Worm (Caenorhabditis elegans) whole organism, midembryonic: ENCODE measurements around the gene txt-19.

Experiments
- cog-1 ChIP-seq: sonication (generic microtip); optimal IDR thresholded peaks from 2 replicates; lab custom pipeline; 2016; ENCODE audit warnings: missing genetic modification characterization, missing compliant biosample characterization
- tab-1 ChIP-seq: fragments of 200-800 bp; sonication (Bioruptor generic); IDR thresholded peaks from 2 replicates; pipeline ENCODE4 v1.3.6; 2022; ENCODE audit warnings: missing genetic modification characterization, missing compliant biosample characterization
- ztf-23 ChIP-seq: fragments of 200-800 bp; sonication (Bioruptor generic); IDR thresholded peaks from 2 replicates; pipeline ENCODE4 v1.3.6; 2022; ENCODE audit warnings: missing genetic modification reagents, missing genetic modification characterization, missing compliant biosample characterization

ce11 chrIV:12833698-12834416, 11.8 kb upstream of the txt-19 start:
- TF ChIP-seq tab-1 (GFP tag; lab: Robert Waterston, UW) (no peak), ztf-23 (GFP tag; lab: Robert Waterston, UW) (no peak), cog-1 (tag; lab: Kevin White, UChicago) (no peak)
